Worm (Caenorhabditis elegans): ENCODE measurements around the gene nas-31.

DNA sequence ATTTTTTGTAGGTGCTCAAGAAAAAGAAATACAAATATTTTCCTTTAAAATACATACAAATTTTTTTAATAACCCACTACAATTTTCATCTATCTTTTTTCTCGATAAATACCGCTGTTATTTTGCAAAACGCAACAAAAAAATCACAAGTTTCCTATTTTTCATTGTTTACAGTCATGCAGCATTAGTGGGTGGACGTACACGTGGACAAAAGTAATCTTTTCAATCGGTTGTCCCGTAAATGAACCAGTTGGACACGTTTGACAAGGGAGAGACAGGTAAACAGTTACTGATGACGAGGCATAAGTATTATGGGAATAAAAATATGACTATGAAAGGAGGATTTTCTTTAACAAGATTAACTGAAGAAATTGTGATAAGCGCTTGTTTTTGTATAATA is 48.5 kb downstream of the nas-31 start:
- TF ChIP-seq ama-1 (optimal IDR thresholded peaks at IDR 0.05) (no peak), elt-3 (tag; optimal IDR thresholded peaks at IDR 0.05) (no peak), nhr-237 (tag; optimal IDR thresholded peaks at IDR 0.05) (no peak), elt-2 (tag; optimal IDR thresholded peaks at IDR 0.05) (no peak), zag-1 (tag; optimal IDR thresholded peaks at IDR 0.05) (no peak), skn-1 (tag; optimal IDR thresholded peaks at IDR 0.05) (no peak), nhr-25 (tag; optimal IDR thresholded peaks at IDR 0.05) (no peak), nhr-28 (tag; optimal IDR thresholded peaks at IDR 0.05) (no peak), daf-12 (tag; optimal IDR thresholded peaks at IDR 0.05) (no peak), ceh-82 (tag; optimal IDR thresholded peaks at IDR 0.05) (no peak), mdl-1 (tag; optimal IDR thresholded peaks at IDR 0.05) (no peak), aly-2 (tag; optimal IDR thresholded peaks at IDR 0.05) (no peak)
